Worm (Caenorhabditis elegans): Measurements from ENCODE around the gene ptr-19.

Gene ptr-19

DNA sequence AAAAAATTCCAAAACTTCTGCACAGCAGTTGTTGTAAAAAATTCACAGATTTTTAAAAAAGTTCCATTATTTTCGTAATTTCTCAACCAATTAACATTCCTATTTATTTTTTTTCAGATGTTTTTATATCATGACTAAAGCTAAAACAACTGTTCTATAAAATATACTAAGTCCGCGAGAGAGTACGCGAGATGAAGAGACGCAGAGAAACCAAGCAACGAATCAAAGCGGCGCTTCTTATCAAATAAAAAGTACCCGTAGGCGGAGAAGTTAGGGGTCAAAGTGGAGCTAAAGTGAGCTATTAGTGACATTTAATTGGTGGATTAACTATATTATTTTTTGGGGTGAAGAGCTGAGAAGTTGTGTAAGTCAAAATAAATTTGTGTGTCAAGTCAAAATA, 51.0 kb downstream of the ptr-19 start, which contains the start of gene sbsp-1:
Gene sbsp-1, plus strand, starts transcription at position 301 of the 400 bp plus-strand sequence.
- no peak for TF ChIP-seq unc-98 (GFP tag; IDR thresholded peaks at IDR 0.05)
- no peak for TF ChIP-seq lir-3 (tag; optimal IDR thresholded peaks at IDR 0.05; ENCODE audit: poor library complexity)
- no peak for TF ChIP-seq unc-30 (tag; optimal IDR thresholded peaks at IDR 0.05)
- no peak for TF ChIP-seq dsc-1 (tag; optimal IDR thresholded peaks at IDR 0.05)
- no peak for TF ChIP-seq nhr-237 (tag; optimal IDR thresholded peaks at IDR 0.05)
- no peak for TF ChIP-seq lin-13 (GFP tag; optimal IDR thresholded peaks at IDR 0.05)
- TF ChIP-seq pax-3 (tag; optimal IDR thresholded peaks at IDR 0.05): no peak
- TF ChIP-seq hlh-4 (tag; optimal IDR thresholded peaks at IDR 0.05): no peak
- TF ChIP-seq lin-14 (GFP tag; optimal IDR thresholded peaks at IDR 0.05): no peak
- no peak for TF ChIP-seq alr-1 (tag; optimal IDR thresholded peaks at IDR 0.05; ENCODE audit: borderline replicate concordance)
- no peak for TF ChIP-seq irx-1 (tag; optimal IDR thresholded peaks at IDR 0.05)
- no peak for TF ChIP-seq lin-39 (tag; optimal IDR thresholded peaks at IDR 0.05)
- no peak for TF ChIP-seq mef-2 (tag; optimal IDR thresholded peaks at IDR 0.05)
- TF ChIP-seq nhr-85 (tag): no peak
- no peak for TF ChIP-seq ces-1 (GFP tag; optimal IDR thresholded peaks at IDR 0.05)
- no peak for TF ChIP-seq elt-3 (tag; optimal IDR thresholded peaks at IDR 0.05)
